Worm (Caenorhabditis elegans) whole organism, L1 larva: Measurements from ENCODE around the gene mrpl-16.

Experiments used
- C16A3.4 ChIP-seq: fragments of 150-350 bp; optimal IDR thresholded peaks from 2 replicates; lab custom pipeline; 2014; ENCODE audit warnings: missing biosample characterization, missing genetic modification characterization
- F16B12.6 ChIP-seq: fragments of 150-350 bp; optimal IDR thresholded peaks from 2 replicates; lab custom pipeline; 2014; ENCODE audit warnings: missing biosample characterization, missing genetic modification characterization
- aha-1 ChIP-seq: fragments of 150-350 bp; optimal IDR thresholded peaks from 2 replicates; lab custom pipeline; 2014; ENCODE audit warnings: missing biosample characterization, missing genetic modification characterization
- blmp-1 ChIP-seq: fragments of 150-350 bp; optimal IDR thresholded peaks from 2 replicates; lab custom pipeline; 2014; ENCODE audit warnings: missing biosample characterization, missing genetic modification characterization
- ceh-88 ChIP-seq: fragments of 200-800 bp; sonication (Bioruptor generic); IDR thresholded peaks from 2 replicates; pipeline ENCODE4 v1.3.6; 2022; ENCODE audit warnings: missing genetic modification characterization, missing compliant biosample characterization
- dpl-1 ChIP-seq, 3 experiments: fragments of 150-350 bp in 2 of 3; sonication (generic microtip) in 1 of 3; optimal IDR thresholded peaks; 2 replicates each; lab custom pipeline; 2014 to 2017; ENCODE audit warnings: missing biosample characterization in 3 of 3, missing genetic modification characterization in 3 of 3, missing genetic modification reagents in 3 of 3
- efl-1 ChIP-seq, 4 experiments: fragments of 150-350 bp; optimal IDR thresholded peaks in 3 of 4; peaks in 1 of 4; 1 replicate in 1 of 4; 2 replicates in 3 of 4; lab custom pipeline; 2014; ENCODE audit warnings: missing biosample characterization in 2 of 4, missing genetic modification characterization in 2 of 4, missing genetic modification reagents in 2 of 4
- efl-3 ChIP-seq: fragments of 200-800 bp; sonication (Bioruptor generic); optimal IDR thresholded peaks from 2 replicates; lab custom pipeline; 2018; ENCODE audit warnings: mild to moderate bottlenecking, missing genetic modification characterization, missing compliant biosample characterization
- elt-3 ChIP-seq, 6 experiments: fragments of 150-350 bp in 1 of 6; sonication (generic microtip); optimal IDR thresholded peaks; 2 replicates each; lab custom pipeline; 2017 to 2018; ENCODE audit warnings: missing biosample characterization in 6 of 6, missing genetic modification characterization in 6 of 6, inconsistent platforms in 1 of 6
- ets-5 ChIP-seq: fragments of 200-800 bp; sonication (Bioruptor generic); IDR thresholded peaks from 2 replicates; pipeline ENCODE4 v1.3.6; 2022; ENCODE audit warnings: missing genetic modification characterization, missing compliant biosample characterization
- fkh-8 ChIP-seq: sonication (generic microtip); optimal IDR thresholded peaks from 2 replicates; lab custom pipeline; 2016; ENCODE audit warnings: mild to moderate bottlenecking, missing genetic modification characterization, missing compliant biosample characterization
- fos-1 ChIP-seq: fragments of 150-350 bp; optimal IDR thresholded peaks from 2 replicates; lab custom pipeline; 2014; ENCODE audit warnings: missing biosample characterization, missing genetic modification characterization
- hpl-2 ChIP-seq: fragments of 150-350 bp; optimal IDR thresholded peaks from 2 replicates; lab custom pipeline; 2014; ENCODE audit warnings: missing biosample characterization, missing genetic modification reagents, missing genetic modification characterization
- lin-13 ChIP-seq: fragments of 150-350 bp; optimal IDR thresholded peaks from 2 replicates; lab custom pipeline; 2014; ENCODE audit warnings: missing biosample characterization, missing genetic modification reagents, missing genetic modification characterization
- lin-14 ChIP-seq: fragments of 200-800 bp; sonication (Bioruptor generic); optimal IDR thresholded peaks from 2 replicates; lab custom pipeline; 2018; ENCODE audit warnings: mild to moderate bottlenecking, missing genetic modification characterization, moderate library complexity, missing compliant biosample characterization
- lin-15B ChIP-seq: fragments of 150-350 bp; sonication (generic microtip); optimal IDR thresholded peaks from 3 replicates; lab custom pipeline; 2014; ENCODE audit warnings: missing biosample characterization, missing genetic modification characterization
- lin-35 ChIP-seq, 2 experiments: fragments of 150-350 bp; optimal IDR thresholded peaks; 2 replicates each; lab custom pipeline; 2014; ENCODE audit warnings: missing biosample characterization in 2 of 2, missing genetic modification characterization in 2 of 2, missing genetic modification reagents in 2 of 2
- lin-39 ChIP-seq: fragments of 150-350 bp; optimal IDR thresholded peaks from 2 replicates; lab custom pipeline; 2014; ENCODE audit warnings: missing biosample characterization, missing genetic modification reagents, missing genetic modification characterization
- lir-3 ChIP-seq: sonication (generic microtip); optimal IDR thresholded peaks from 2 replicates; lab custom pipeline; 2016; ENCODE audit warnings: mild to moderate bottlenecking, missing genetic modification characterization, moderate library complexity, missing compliant biosample characterization; ENCODE audit not compliant: poor library complexity
- lsy-2 ChIP-seq, 2 experiments: fragments of 150-350 bp; optimal IDR thresholded peaks; 2 replicates each; lab custom pipeline; 2014; ENCODE audit warnings: missing biosample characterization in 2 of 2, missing genetic modification characterization in 2 of 2
- mdl-1 ChIP-seq, 2 experiments: fragments of 150-350 bp; optimal IDR thresholded peaks; 2 replicates each; lab custom pipeline; 2014 to 2017; ENCODE audit warnings: missing biosample characterization in 2 of 2, missing genetic modification characterization in 2 of 2, inconsistent platforms in 1 of 2
- mef-2 ChIP-seq: fragments of 150-350 bp; optimal IDR thresholded peaks from 2 replicates; lab custom pipeline; 2014; ENCODE audit warnings: missing biosample characterization, missing genetic modification characterization
- nhr-20 ChIP-seq: sonication (generic microtip); optimal IDR thresholded peaks from 2 replicates; lab custom pipeline; 2016; ENCODE audit warnings: mild to moderate bottlenecking, missing genetic modification characterization, missing compliant biosample characterization
- nhr-237 ChIP-seq: fragments of 150-350 bp; optimal IDR thresholded peaks from 2 replicates; lab custom pipeline; 2014; ENCODE audit warnings: missing biosample characterization, missing genetic modification characterization
- nhr-28 ChIP-seq: fragments of 150-350 bp; optimal IDR thresholded peaks from 2 replicates; lab custom pipeline; 2014; ENCODE audit warnings: missing biosample characterization, missing genetic modification characterization
- nhr-71 ChIP-seq: sonication (generic microtip); optimal IDR thresholded peaks from 2 replicates; lab custom pipeline; 2016; ENCODE audit warnings: mild to moderate bottlenecking, missing genetic modification characterization, moderate library complexity, missing compliant biosample characterization
- nhr-76 ChIP-seq: sonication (generic microtip); optimal IDR thresholded peaks from 2 replicates; lab custom pipeline; 2017; ENCODE audit warnings: missing biosample characterization, missing genetic modification characterization
- nhr-84 ChIP-seq: sonication (generic microtip); optimal IDR thresholded peaks from 2 replicates; lab custom pipeline; 2017; ENCODE audit warnings: missing biosample characterization, missing genetic modification characterization
- pag-3 ChIP-seq: sonication (generic microtip); optimal IDR thresholded peaks from 2 replicates; lab custom pipeline; 2017; ENCODE audit warnings: missing genetic modification characterization, mild to moderate bottlenecking, missing compliant biosample characterization, antibody characterized with exemption, borderline replicate concordance; ENCODE audit not compliant: insufficient read depth
- pax-3 ChIP-seq: fragments of 200-800 bp; sonication (Bioruptor generic); optimal IDR thresholded peaks from 2 replicates; lab custom pipeline; 2018; ENCODE audit warnings: mild to moderate bottlenecking, missing genetic modification characterization, moderate library complexity, missing compliant biosample characterization
- rnt-1 ChIP-seq: sonication (generic microtip); optimal IDR thresholded peaks from 2 replicates; lab custom pipeline; 2016; ENCODE audit warnings: mild to moderate bottlenecking, missing genetic modification characterization, moderate library complexity, missing compliant biosample characterization
- snu-23 ChIP-seq: sonication (generic microtip); optimal IDR thresholded peaks from 2 replicates; lab custom pipeline; 2016; ENCODE audit warnings: missing genetic modification characterization, missing compliant biosample characterization
- sup-37 ChIP-seq: fragments of 200-800 bp; sonication (Bioruptor generic); optimal IDR thresholded peaks from 2 replicates; lab custom pipeline; 2018; ENCODE audit warnings: mild to moderate bottlenecking, missing genetic modification characterization, missing compliant biosample characterization
- swsn-7 ChIP-seq: sonication (generic microtip); optimal IDR thresholded peaks from 2 replicates; lab custom pipeline; 2016; ENCODE audit warnings: missing genetic modification characterization, missing compliant biosample characterization
- unc-30 ChIP-seq: sonication (generic microtip); optimal IDR thresholded peaks from 2 replicates; lab custom pipeline; 2017; ENCODE audit warnings: missing biosample characterization, missing genetic modification characterization
- unc-98 ChIP-seq: fragments of 200-800 bp; sonication (Bioruptor generic); IDR thresholded peaks from 2 replicates; pipeline ENCODE4 v1.3.6; 2022; ENCODE audit warnings: missing genetic modification characterization, missing compliant biosample characterization
- vab-15 ChIP-seq: sonication (generic microtip); optimal IDR thresholded peaks from 2 replicates; lab custom pipeline; 2017; ENCODE audit warnings: missing genotype, mild to moderate bottlenecking, missing genetic modification characterization, missing compliant biosample characterization
- xbp-1 ChIP-seq: sonication (generic microtip); optimal IDR thresholded peaks from 2 replicates; lab custom pipeline; 2016; ENCODE audit warnings: missing genetic modification characterization, missing compliant biosample characterization
- ztf-11 ChIP-seq, 2 experiments: sonication (generic microtip); optimal IDR thresholded peaks; 2 replicates each; lab custom pipeline; 2016 to 2017; ENCODE audit warnings: missing genetic modification characterization in 2 of 2, missing biosample characterization in 1 of 2, missing compliant biosample characterization in 1 of 2

The mrpl-16 gene

DNA sequence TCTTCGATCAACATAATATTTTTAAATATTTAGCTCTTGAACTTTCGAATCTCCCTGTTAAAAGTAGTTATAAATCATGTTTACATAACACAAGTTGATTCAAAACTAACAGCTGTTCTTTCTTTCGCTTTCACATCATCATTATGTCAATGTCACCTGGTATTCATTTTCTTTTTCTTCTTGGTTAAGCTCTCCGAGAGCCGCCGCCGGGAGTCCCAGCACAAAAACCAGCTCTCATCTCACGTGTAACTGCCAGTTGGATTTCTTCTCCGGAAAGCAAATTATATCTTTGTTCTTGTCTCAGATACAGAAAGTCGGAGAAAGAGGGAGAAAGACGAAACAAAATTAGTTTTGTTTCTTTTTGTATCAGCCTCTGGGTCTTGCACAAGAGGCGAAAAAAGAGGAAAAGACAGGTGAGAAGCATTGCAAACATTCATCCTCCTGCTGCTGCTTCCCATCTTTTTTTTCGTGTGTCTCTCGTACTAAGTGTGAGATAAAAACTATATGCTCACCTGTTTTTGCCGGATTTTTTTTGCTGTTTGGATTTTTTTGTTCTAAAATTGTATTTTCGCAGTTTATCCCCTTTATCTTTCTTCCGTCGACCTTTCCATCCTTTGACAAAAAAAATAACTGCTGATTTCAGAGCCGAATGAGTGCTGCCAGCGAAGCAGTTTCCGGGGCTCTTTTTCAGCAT is 27.2 kb downstream of the mrpl-16 start, which contains the start of gene F17C8.3 (continued):
- TF ChIP-seq nhr-76: no peak
- TF ChIP-seq pag-3 (tag; lab: Kevin White, UChicago): peak; percentile 32
- TF ChIP-seq ztf-11 (tag; optimal IDR thresholded peaks at IDR 0.05; lab: Kevin White, UChicago): no peak
- peak; percentile 54 to 70 for TF ChIP-seq lsy-2 (tag; optimal IDR thresholded peaks at IDR 0.05; lab: Kevin White, UChicago)
- TF ChIP-seq lin-13 (GFP tag; lab: Kevin White, UChicago): no peak
- peak; percentile 32 for TF ChIP-seq swsn-7 (tag; lab: Kevin White, UChicago)

- TF ChIP-seq nhr-237 (tag; lab: Kevin White, UChicago): no peak
Observed at ce11 chrIII:4734056-4734455, 29.9 kb downstream of the mrpl-16 start, which contains the start of gene F17C8.9. Gene F17C8.9 (plus strand): TSS chrIII:4734356.

DNA sequence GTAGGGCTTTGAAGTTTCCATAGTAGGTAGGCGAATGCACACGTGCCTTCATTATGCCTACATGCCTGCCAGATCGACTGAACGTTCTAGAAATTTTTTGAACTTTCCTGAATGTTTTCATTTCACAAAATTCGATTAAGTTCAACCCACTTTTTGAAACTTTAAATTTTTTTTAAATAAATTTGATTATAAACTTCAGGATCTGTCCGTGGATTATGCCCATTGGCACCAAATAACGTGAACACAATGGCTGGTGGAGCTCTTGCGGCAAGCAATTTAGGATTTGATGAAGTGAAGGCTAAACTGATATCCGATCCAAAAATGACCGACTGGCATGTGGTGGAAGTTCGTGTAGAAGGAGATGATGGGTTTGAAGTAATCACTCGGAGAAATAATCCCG is 31.2 kb downstream of the mrpl-16 start, which contains the start of gene F17C8.7:
Gene F17C8.7, plus strand, starts transcription at position 301 of the 400 bp plus-strand sequence.
- no peak for TF ChIP-seq mdl-1 (tag; optimal IDR thresholded peaks at IDR 0.05; lab: Kevin White, UChicago)
- TF ChIP-seq hpl-2 (GFP tag; lab: Kevin White, UChicago): no peak
- TF ChIP-seq nhr-76: no peak
- no peak for TF ChIP-seq snu-23 (GFP tag; lab: Kevin White, UChicago)
- no peak for TF ChIP-seq sup-37 (GFP tag; lab: Kevin White, UChicago)
- no peak for TF ChIP-seq nhr-237 (tag; lab: Kevin White, UChicago)
- no peak for TF ChIP-seq xbp-1
- TF ChIP-seq F16B12.6 (tag; lab: Kevin White, UChicago): no peak
- no peak for TF ChIP-seq ets-5 (GFP tag; lab: Robert Waterston, UW)
- no peak for TF ChIP-seq C16A3.4 (tag; lab: Kevin White, UChicago)
- no peak for TF ChIP-seq pax-3 (tag; lab: Kevin White, UChicago)
- no peak for TF ChIP-seq lir-3 (tag; lab: Kevin White, UChicago)
- TF ChIP-seq ceh-88: no peak
- TF ChIP-seq efl-3 (GFP tag; lab: Kevin White, UChicago): no peak
- TF ChIP-seq efl-1 (optimal IDR thresholded peaks at IDR 0.05; lab: Kevin White, UChicago): no peak
- TF ChIP-seq efl-1 (GFP tag; optimal IDR thresholded peaks at IDR 0.05 in 1 of 2; lab: Kevin White, UChicago): no peak
- no peak for TF ChIP-seq nhr-84 (tag; lab: Kevin White, UChicago)
- TF ChIP-seq vab-15: no peak
- no peak for TF ChIP-seq fkh-8 (tag; lab: Kevin White, UChicago)
- TF ChIP-seq, all 84 proteins: peak for 0

ce11 chrIII:4739975-4740374 is 35.8 kb downstream of the mrpl-16 start, which contains the start of gene ras-2:
Gene ras-2 (minus strand): TSS chrIII:4740075.
- TF ChIP-seq lin-15B (tag; lab: Kevin White, UChicago): no peak
- no peak for TF ChIP-seq aha-1 (tag; lab: Kevin White, UChicago)

ce11 chrIII:4740820-4741219 is 36.6 kb downstream of the mrpl-16 start:
- TF ChIP-seq sup-37 (GFP tag; lab: Kevin White, UChicago) (no peak), dpl-1 (GFP tag; optimal IDR thresholded peaks at IDR 0.05; lab: Kevin White, UChicago) (peak in 1 of 3 experiments; percentile 7), fos-1 (tag; lab: Kevin White, UChicago) (no peak), nhr-71 (tag; lab: Kevin White, UChicago) (peak; percentile 3), lin-35 (GFP tag; optimal IDR thresholded peaks at IDR 0.05; lab: Kevin White, UChicago) (peak in 1 of 2 experiments; percentile 28), mdl-1 (tag; optimal IDR thresholded peaks at IDR 0.05; lab: Kevin White, UChicago) (peak in 1 of 2 experiments; percentile 4), lin-39 (no peak), nhr-28 (no peak), blmp-1 (peak; percentile 67), unc-98 (GFP tag; lab: Robert Waterston, UW) (no peak), unc-30 (tag; lab: Kevin White, UChicago) (no peak), lin-14 (GFP tag; lab: Kevin White, UChicago) (peak; percentile 69), efl-1 (optimal IDR thresholded peaks at IDR 0.05; lab: Kevin White, UChicago) (no peak), efl-1 (GFP tag; optimal IDR thresholded peaks at IDR 0.05 in 1 of 2; lab: Kevin White, UChicago) (peak in 1 of 2 experiments; percentile 87), snu-23 (GFP tag; lab: Kevin White, UChicago) (peak; percentile 42), mef-2 (tag; lab: Kevin White, UChicago) (no peak), pax-3 (tag; lab: Kevin White, UChicago) (no peak), lsy-2 (tag; optimal IDR thresholded peaks at IDR 0.05; lab: Kevin White, UChicago) (peak in 1 of 2 experiments; percentile 31), elt-3 (tag; optimal IDR thresholded peaks at IDR 0.05; lab: Kevin White, UChicago) (peak in 3 of 6 experiments; percentile 12 to 82 (median 23)), rnt-1 (peak; percentile 23), C16A3.4 (tag; lab: Kevin White, UChicago) (peak; percentile 1), nhr-20 (no peak)
